Worm (Caenorhabditis elegans): ENCODE results near the gene K08B4.7.

DNA sequence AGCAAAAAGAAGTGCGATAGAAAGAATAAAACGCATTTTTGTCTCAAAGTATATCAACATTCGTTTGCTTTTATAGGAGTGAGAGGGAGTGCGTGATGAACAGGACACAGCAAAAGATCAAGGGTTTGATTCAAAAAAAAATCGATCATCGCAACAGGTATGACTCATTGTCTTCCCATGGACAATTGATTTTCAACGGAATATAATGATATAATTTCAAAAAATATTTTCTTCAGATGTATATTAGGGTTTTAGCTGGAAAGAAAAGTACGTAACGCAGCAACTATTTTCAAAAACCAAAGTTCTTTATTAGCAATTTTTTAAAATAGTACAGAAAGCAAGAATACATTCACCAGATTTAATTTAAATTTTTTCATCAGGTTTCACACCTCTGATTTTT, at the start of gene K08B4.7:
- TF ChIP-seq pha-4 (tag; optimal IDR thresholded peaks at IDR 0.05) (no peak), atf-7 (tag; optimal IDR thresholded peaks at IDR 0.05) (no peak), egrh-3 (GFP tag; IDR thresholded peaks at IDR 0.05) (no peak), bed-2 (GFP tag; IDR thresholded peaks at IDR 0.05) (no peak), B0336.3 (GFP tag; IDR thresholded peaks at IDR 0.05) (no peak), lir-1 (GFP tag; conservative IDR thresholded peaks at IDR 0.05) (no peak), F49E8.2 (tag; optimal IDR thresholded peaks at IDR 0.05; ENCODE audit: insufficient read depth) (no peak), snpc-3.4 (tag; optimal IDR thresholded peaks at IDR 0.05) (no peak), Y95B8A.8 (GFP tag; IDR thresholded peaks at IDR 0.05) (no peak), egl-44 (GFP tag; IDR thresholded peaks at IDR 0.05) (no peak), ceh-79 (tag; optimal IDR thresholded peaks at IDR 0.05) (no peak), F52B5.7 (tag; optimal IDR thresholded peaks at IDR 0.05) (no peak)
